Fruit fly (Drosophila melanogaster) whole organism, embryonic: Measurements from ENCODE around the gene Apoltp.
A peak's percentile ranks its signal among the peaks of the same experiment; 100 is the strongest.

Experiments used
- Adf1 ChIP-seq: fragments of 200-800 bp; sonication (Bioruptor generic); IDR thresholded peaks from 2 replicates; pipeline ENCODE4 v1.3.6; 2022; ENCODE audit warnings: missing biosample characterization, missing genetic modification characterization
- B-H2 ChIP-seq: fragments of 200-800 bp; sonication (Bioruptor generic); optimal IDR thresholded peaks from 2 replicates; lab custom pipeline; 2018; ENCODE audit warnings: missing biosample characterization, mild to moderate bottlenecking, missing genetic modification characterization
- CG10959 ChIP-seq: fragments of 200-800 bp; sonication (Bioruptor generic); IDR thresholded peaks from 2 replicates; pipeline ENCODE4 v1.3.6; 2022; ENCODE audit warnings: missing biosample characterization, missing genetic modification characterization
- CG14014 ChIP-seq: fragments of 200-800 bp; sonication (Bioruptor generic); IDR thresholded peaks from 2 replicates; pipeline ENCODE4 v1.3.6; 2022; ENCODE audit warnings: missing biosample characterization, missing genetic modification characterization
- CG1647 ChIP-seq: fragments of 200-800 bp; sonication (Bioruptor generic); optimal IDR thresholded peaks from 3 replicates; lab custom pipeline; 2016; ENCODE audit warnings: missing biosample characterization, missing genetic modification characterization
- CG17328 ChIP-seq: fragments of 200-800 bp; sonication (Bioruptor generic); IDR thresholded peaks from 2 replicates; pipeline ENCODE4 v1.3.6; 2022; ENCODE audit warnings: missing biosample characterization, missing genetic modification characterization
- CG17359 ChIP-seq: fragments of 200-800 bp; sonication (Bioruptor generic); optimal IDR thresholded peaks from 3 replicates; lab custom pipeline; 2018; ENCODE audit warnings: missing biosample characterization, mild to moderate bottlenecking, missing genetic modification characterization, moderate library complexity
- CG2116 ChIP-seq: fragments of 200-800 bp; sonication (Bioruptor generic); optimal IDR thresholded peaks from 3 replicates; lab custom pipeline; 2018; ENCODE audit warnings: missing biosample characterization, mild to moderate bottlenecking, missing genetic modification characterization
- CG32767 ChIP-seq: fragments of 200-800 bp; sonication (Bioruptor generic); IDR thresholded peaks from 2 replicates; pipeline ENCODE4 v1.3.6; 2022; ENCODE audit warnings: missing biosample characterization, missing genetic modification characterization
- CG34224 ChIP-seq: fragments of 200-800 bp; sonication (Bioruptor generic); IDR thresholded peaks from 3 replicates; pipeline ENCODE4 v1.3.6; 2022; ENCODE audit warnings: missing biosample characterization, missing genetic modification characterization; ENCODE audit not compliant: partially characterized antibody
- CG34422 ChIP-seq: fragments of 200-800 bp; sonication (Bioruptor generic); IDR thresholded peaks from 3 replicates; pipeline ENCODE4 v1.3.6; 2022; ENCODE audit warnings: missing biosample characterization, missing genetic modification characterization
- CG42726 ChIP-seq: fragments of 200-800 bp; sonication (Bioruptor generic); IDR thresholded peaks from 2 replicates; pipeline ENCODE4 v1.3.6; 2022; ENCODE audit warnings: missing biosample characterization, missing genetic modification characterization; ENCODE audit not compliant: partially characterized antibody
- CG5245 ChIP-seq: fragments of 200-800 bp; sonication (Bioruptor generic); optimal IDR thresholded peaks from 3 replicates; lab custom pipeline; 2016; ENCODE audit warnings: missing biosample characterization, missing genetic modification characterization
- CG5953 ChIP-seq: fragments of 200-800 bp; sonication (Bioruptor generic); IDR thresholded peaks from 2 replicates; pipeline ENCODE4 v1.3.6; 2022; ENCODE audit warnings: missing biosample characterization, missing genetic modification characterization
- CG6254 ChIP-seq: fragments of 200-800 bp; sonication (Bioruptor generic); optimal IDR thresholded peaks from 3 replicates; lab custom pipeline; 2017; ENCODE audit warnings: mild to moderate bottlenecking, missing biosample characterization, missing genetic modification reagents, missing genetic modification characterization
- CG6765 ChIP-seq: fragments of 200-800 bp; sonication (Bioruptor generic); optimal IDR thresholded peaks from 3 replicates; lab custom pipeline; 2017; ENCODE audit warnings: missing biosample characterization, mild to moderate bottlenecking, missing genetic modification characterization
- CG6791 ChIP-seq: fragments of 200-800 bp; sonication (Bioruptor generic); IDR thresholded peaks from 3 replicates; pipeline ENCODE4 v1.3.6; 2022; ENCODE audit warnings: missing biosample characterization, missing genetic modification characterization; ENCODE audit not compliant: partially characterized antibody
- CG7271 ChIP-seq: fragments of 200-800 bp; sonication (Bioruptor generic); optimal IDR thresholded peaks from 2 replicates; lab custom pipeline; 2018; ENCODE audit warnings: missing biosample characterization, mild to moderate bottlenecking, missing genetic modification characterization, moderate library complexity
- CG8478 ChIP-seq: fragments of >200 bp; optimal IDR thresholded peaks from 2 replicates; lab custom pipeline; 2018
- CG8924 ChIP-seq: fragments of 200-800 bp; optimal IDR thresholded peaks from 3 replicates; lab custom pipeline; 2019; ENCODE audit warnings: missing biosample characterization, mild to moderate bottlenecking, missing genetic modification characterization, moderate library complexity
- CHES-1-like ChIP-seq: fragments of 200-800 bp; sonication (Bioruptor generic); optimal IDR thresholded peaks from 2 replicates; lab custom pipeline; 2016; ENCODE audit warnings: missing biosample characterization, missing genetic modification characterization
- Chrac-16 ChIP-seq: fragments of 200-800 bp; sonication (Bioruptor generic); optimal IDR thresholded peaks from 3 replicates; lab custom pipeline; 2016; ENCODE audit warnings: missing biosample characterization, missing genetic modification characterization
- CoRest ChIP-seq: fragments of 200-800 bp; sonication (Bioruptor generic); optimal IDR thresholded peaks from 3 replicates; lab custom pipeline; 2018; ENCODE audit warnings: missing biosample characterization, mild to moderate bottlenecking, missing genetic modification characterization, moderate library complexity
- Dek ChIP-seq: fragments of 200-800 bp; sonication (Bioruptor generic); optimal IDR thresholded peaks from 3 replicates; lab custom pipeline; 2019; ENCODE audit warnings: missing biosample characterization, mild to moderate bottlenecking, missing genetic modification characterization, moderate library complexity
- Dref ChIP-seq: fragments of 200-800 bp; sonication (Bioruptor generic); IDR thresholded peaks from 2 replicates; pipeline ENCODE4 v1.3.6; 2022; ENCODE audit warnings: missing biosample characterization, missing genetic modification characterization
- E2f1 ChIP-seq: fragments of 200-800 bp; sonication (Bioruptor generic); IDR thresholded peaks from 2 replicates; pipeline ENCODE4 v1.3.6; 2022; ENCODE audit warnings: missing biosample characterization, missing genetic modification characterization
- Fer3 ChIP-seq: fragments of 200-800 bp; sonication (Bioruptor generic); optimal IDR thresholded peaks from 2 replicates; lab custom pipeline; 2018; ENCODE audit warnings: missing biosample characterization, mild to moderate bottlenecking, missing genetic modification characterization, moderate library complexity
- GATAe ChIP-seq: fragments of 200-800 bp; sonication (Bioruptor generic); conservative IDR thresholded peaks from 2 replicates; pipeline ENCODE4 v1.3.6; 2022; ENCODE audit warnings: missing biosample characterization, missing genetic modification characterization
- HLH4C ChIP-seq: fragments of 200-800 bp; sonication (Bioruptor generic); IDR thresholded peaks from 3 replicates; pipeline ENCODE4 v1.3.6; 2022; ENCODE audit warnings: missing biosample characterization, missing genetic modification characterization; ENCODE audit not compliant: partially characterized antibody
- MTF-1 ChIP-seq: fragments of 200-800 bp; sonication (Bioruptor generic); optimal IDR thresholded peaks from 2 replicates; lab custom pipeline; 2018; ENCODE audit warnings: missing biosample characterization, mild to moderate bottlenecking, missing genetic modification characterization, borderline replicate concordance
- Mrtf ChIP-seq: fragments of 200-800 bp; sonication (Bioruptor generic); IDR thresholded peaks from 3 replicates; pipeline ENCODE4 v1.3.6; 2022; ENCODE audit warnings: missing biosample characterization, missing genetic modification characterization
- Poxn ChIP-seq: fragments of 200-800 bp; sonication (Bioruptor generic); IDR thresholded peaks from 2 replicates; pipeline ENCODE4 v1.3.6; 2022; ENCODE audit warnings: missing biosample characterization, missing genetic modification characterization
- Sin3A ChIP-seq: fragments of >200 bp; optimal IDR thresholded peaks from 2 replicates; lab custom pipeline; 2018
- Ssrp ChIP-seq: fragments of 200-800 bp; sonication (Bioruptor generic); optimal IDR thresholded peaks from 2 replicates; lab custom pipeline; 2018; ENCODE audit warnings: missing biosample characterization, mild to moderate bottlenecking, missing genetic modification characterization, moderate library complexity
- Usf ChIP-seq: fragments of 200-800 bp; sonication (Bioruptor generic); optimal IDR thresholded peaks from 2 replicates; lab custom pipeline; 2017; ENCODE audit warnings: missing genotype, missing biosample characterization, missing genetic modification characterization
- abd-A ChIP-seq: fragments of 200-800 bp; sonication (Bioruptor generic); optimal IDR thresholded peaks from 3 replicates; lab custom pipeline; 2019; ENCODE audit warnings: missing biosample characterization, mild to moderate bottlenecking, missing genetic modification characterization, moderate library complexity
- ash1 ChIP-seq: fragments of 200-800 bp; sonication (Bioruptor generic); optimal IDR thresholded peaks from 2 replicates; lab custom pipeline; 2018; ENCODE audit warnings: missing biosample characterization, mild to moderate bottlenecking, missing genetic modification characterization
- az2 ChIP-seq: fragments of 200-800 bp; sonication (Bioruptor generic); optimal IDR thresholded peaks from 3 replicates; lab custom pipeline; 2016; ENCODE audit warnings: missing biosample characterization, missing genetic modification characterization
- ci ChIP-seq: fragments of 200-800 bp; sonication (Bioruptor generic); IDR thresholded peaks from 3 replicates; pipeline ENCODE4 v1.3.6; 2022; ENCODE audit warnings: missing biosample characterization, missing genetic modification characterization
- dimm ChIP-seq: fragments of 200-800 bp; sonication (Bioruptor generic); IDR thresholded peaks from 2 replicates; pipeline ENCODE4 v1.3.6; 2022; ENCODE audit warnings: missing biosample characterization, missing genetic modification characterization
- ems ChIP-seq: fragments of 200-800 bp; sonication (Bioruptor generic); optimal IDR thresholded peaks from 3 replicates; lab custom pipeline; 2016; ENCODE audit warnings: missing biosample characterization, missing genetic modification characterization
- fd3F ChIP-seq: fragments of 200-800 bp; sonication (Bioruptor generic); optimal IDR thresholded peaks from 2 replicates; lab custom pipeline; 2018; ENCODE audit warnings: missing biosample characterization, mild to moderate bottlenecking, missing genetic modification characterization, moderate library complexity
- gfzf ChIP-seq: fragments of 200-800 bp; sonication (Bioruptor generic); optimal IDR thresholded peaks from 2 replicates; lab custom pipeline; 2016; ENCODE audit warnings: missing biosample characterization, mild to moderate bottlenecking, missing genetic modification characterization, moderate library complexity
- gsb ChIP-seq: fragments of 200-800 bp; sonication (Bioruptor generic); IDR thresholded peaks from 2 replicates; pipeline ENCODE4 v1.3.6; 2022; ENCODE audit warnings: missing biosample characterization, missing genetic modification characterization
- knrl ChIP-seq: fragments of 200-800 bp; sonication (Bioruptor generic); IDR thresholded peaks from 3 replicates; pipeline ENCODE4 v1.3.6; 2022; ENCODE audit warnings: missing biosample characterization, missing genetic modification characterization; ENCODE audit not compliant: partially characterized antibody
- psq ChIP-seq: fragments of 200-800 bp; sonication (Bioruptor generic); optimal IDR thresholded peaks from 2 replicates; lab custom pipeline; 2017; ENCODE audit warnings: missing biosample characterization, missing genetic modification characterization
- ranshi ChIP-seq: fragments of 200-800 bp; sonication (Bioruptor generic); IDR thresholded peaks from 2 replicates; pipeline ENCODE4 v1.3.6; 2022; ENCODE audit warnings: missing biosample characterization, missing genetic modification characterization
- repo ChIP-seq: fragments of 200-800 bp; sonication (Bioruptor generic); optimal IDR thresholded peaks from 2 replicates; lab custom pipeline; 2016; ENCODE audit warnings: missing biosample characterization, missing genetic modification characterization
- toy ChIP-seq: fragments of 200-800 bp; sonication (Bioruptor generic); IDR thresholded peaks from 2 replicates; pipeline ENCODE4 v1.3.6; 2022; ENCODE audit warnings: missing biosample characterization, missing genetic modification characterization
- wdn ChIP-seq: fragments of 200-800 bp; sonication (Bioruptor generic); IDR thresholded peaks from 2 replicates; pipeline ENCODE4 v1.3.6; 2022; ENCODE audit warnings: missing biosample characterization, missing genetic modification characterization
- wor ChIP-seq: fragments of 200-800 bp; sonication (Bioruptor generic); IDR thresholded peaks from 2 replicates; pipeline ENCODE4 v1.3.6; 2022; ENCODE audit warnings: missing biosample characterization, missing genetic modification characterization

Gene Apoltp

dm6 chr2L:9698923-9699493 is 65.0 kb downstream of the Apoltp start, which contains the start of gene Pka-C1 (continued):
- TF ChIP-seq CHES-1-like (GFP tag; lab: Kevin White, UChicago) (peak; percentile 18), Fer3 (tag; lab: Kevin White, UChicago) (no peak), Usf (GFP tag; lab: Kevin White, UChicago) (no peak), CG14014 (GFP tag; lab: Robert Waterston, UW) (peak; percentile 30; the same call in 1 of the 2 replicates), fd3F (GFP tag; lab: Kevin White, UChicago) (no peak), ci (GFP tag; lab: Robert Waterston, UW) (peak; percentile 82), abd-A (tag; lab: Kevin White, UChicago) (peak; percentile 74), CG17359 (tag; lab: Kevin White, UChicago) (peak; percentile 11), toy (GFP tag; lab: Robert Waterston, UW) (no peak), Chrac-16 (GFP tag; lab: Kevin White, UChicago) (no peak), Adf1 (peak; percentile 58), E2f1 (no peak), ranshi (GFP tag; lab: Robert Waterston, UW) (peak; percentile 57; the same call in 1 of the 2 replicates), Sin3A (lab: Kevin White, UChicago) (peak; percentile 19), CG6254 (GFP tag; lab: Kevin White, UChicago) (peak; percentile 35), repo (no peak), CG6791 (peak; percentile 71), Poxn (GFP tag; lab: Robert Waterston, UW) (no peak), GATAe (GFP tag; lab: Robert Waterston, UW) (peak; percentile 15; the same call in 1 of the 2 replicates), wor (GFP tag; lab: Robert Waterston, UW) (no peak), CG6765 (peak; percentile 36), Dek (tag; lab: Kevin White, UChicago) (peak; percentile 56), Ssrp (tag; lab: Kevin White, UChicago) (peak; percentile 36), CG32767 (GFP tag; lab: Robert Waterston, UW) (0 out of 2 replicates have a peak, but pooled peaks have one; percentile 23), HLH4C (GFP tag; lab: Robert Waterston, UW) (no peak), B-H2 (GFP tag; lab: Kevin White, UChicago) (peak; percentile 1), CG10959 (GFP tag; lab: Robert Waterston, UW) (no peak), CG42726 (GFP tag; lab: Robert Waterston, UW) (peak; percentile 86), dimm (no peak), CG34422 (GFP tag; lab: Robert Waterston, UW) (peak; percentile 83), CG5953 (GFP tag; lab: Robert Waterston, UW) (no peak), Mrtf (GFP tag; lab: Robert Waterston, UW) (peak; percentile 17; the same call in 1 of the 3 replicates), knrl (GFP tag; lab: Robert Waterston, UW) (peak; percentile 61; the same call in 2 of the 3 replicates), gfzf (peak; percentile 94), wdn (peak; percentile 50), Dref (GFP tag; lab: Robert Waterston, UW) (peak; percentile 91), CG1647 (GFP tag; lab: Kevin White, UChicago) (no peak), CG5245 (GFP tag; lab: Kevin White, UChicago) (no peak), CG8924 (peak; percentile 17), CG2116 (GFP tag; lab: Kevin White, UChicago) (peak; percentile 94), CG7271 (no peak), gsb (no peak), ems (GFP tag; lab: Kevin White, UChicago) (no peak), ash1 (GFP tag; lab: Kevin White, UChicago) (no peak), CG34224 (GFP tag; lab: Robert Waterston, UW) (no peak), CG8478 (lab: Kevin White, UChicago) (peak; percentile 93), CoRest (tag; lab: Kevin White, UChicago) (peak; percentile 58), MTF-1 (GFP tag; lab: Kevin White, UChicago) (peak; percentile 40), az2 (peak; percentile 11), psq (GFP tag; lab: Kevin White, UChicago) (no peak), CG17328 (GFP tag; lab: Robert Waterston, UW) (no peak)
